Worm (Caenorhabditis elegans) whole organism, mixed stage, embryonic: ENCODE measurements around the gene fbxa-3.

Experiments
- nhr-12 ChIP-seq: fragments of 150-350 bp; optimal IDR thresholded peaks from 2 replicates; lab custom pipeline; 2014; ENCODE audit warnings: missing biosample characterization, missing genetic modification characterization
- nhr-237 ChIP-seq: fragments of 150-350 bp; optimal IDR thresholded peaks from 2 replicates; lab custom pipeline; 2014; ENCODE audit warnings: missing biosample characterization, missing genetic modification characterization

DNA sequence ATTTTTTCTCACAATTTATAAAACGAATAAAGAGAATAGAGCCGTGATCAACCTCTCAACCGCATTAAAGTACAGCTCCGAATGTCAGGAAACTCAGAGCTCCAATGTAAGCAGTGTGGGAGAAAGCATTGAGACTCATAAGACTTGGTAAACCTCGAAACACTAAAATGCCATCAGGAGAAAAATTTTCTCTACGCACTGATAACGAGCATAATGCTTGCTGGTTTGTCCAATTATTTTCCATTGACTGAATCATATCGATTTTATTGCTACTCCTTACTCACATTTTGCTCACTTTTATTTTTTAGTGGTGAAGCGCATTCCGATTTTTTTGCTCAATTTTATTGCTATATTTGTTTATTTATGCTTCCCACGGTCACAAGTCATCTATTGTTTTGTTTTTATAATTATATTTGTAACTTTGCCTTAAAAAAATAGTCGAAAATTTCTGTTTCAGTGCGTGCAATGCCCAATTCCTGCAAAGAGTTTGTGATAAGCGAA lies 9.6 kb upstream of the fbxa-3 start, which contains the start of gene math-40:
- TF ChIP-seq nhr-237 (tag; lab: Kevin White, UChicago) = no peak
- TF ChIP-seq nhr-12 (tag; lab: Kevin White, UChicago) = no peak
